Worm (Caenorhabditis elegans): ENCODE results near the gene eppl-1.

Gene eppl-1

ce11 chrIV:8428492-8428891 is 23.1 kb downstream of the eppl-1 start (continued):
- TF ChIP-seq nhr-80 (tag; optimal IDR thresholded peaks at IDR 0.05) (peak; percentile 82), snpc-1.3 (tag; optimal IDR thresholded peaks at IDR 0.05; ENCODE audit: insufficient read depth) (peak; percentile 95), K12H6.12 (tag; optimal IDR thresholded peaks at IDR 0.05) (peak; percentile 66), zim-3 (tag; optimal IDR thresholded peaks at IDR 0.05) (no peak), nfya-2 (GFP tag; IDR thresholded peaks at IDR 0.05) (no peak), B0261.1 (tag; optimal IDR thresholded peaks at IDR 0.05) (peak; percentile 41), C17E4.6 (GFP tag; IDR thresholded peaks at IDR 0.05) (peak; percentile 95), tlf-1 (GFP tag; optimal IDR thresholded peaks at IDR 0.05) (peak; percentile 84), hmg-20 (GFP tag; IDR thresholded peaks at IDR 0.05) (peak; percentile 54; the same call in 1 of the 2 replicates), F52B5.7 (tag; optimal IDR thresholded peaks at IDR 0.05) (peak; percentile 70), dpl-1 (GFP tag; optimal IDR thresholded peaks at IDR 0.05) (no peak), nhr-90 (tag; optimal IDR thresholded peaks at IDR 0.05) (peak; percentile 25), attf-3 (GFP tag; conservative IDR thresholded peaks at IDR 0.05) (peak; percentile 65), somi-1 (GFP tag; optimal IDR thresholded peaks at IDR 0.05) (peak; percentile 70), snpc-4 (GFP tag; optimal IDR thresholded peaks at IDR 0.05) (peak; percentile 99), snpc-4 (tag; optimal IDR thresholded peaks at IDR 0.05) (peak; percentile 99 to 100 (median 99)), snpc-3.4 (tag; optimal IDR thresholded peaks at IDR 0.05) (peak; percentile 98), Y53F4B.3 (GFP tag; IDR thresholded peaks at IDR 0.05) (peak; percentile 51; the same call in 1 of the 2 replicates), ceh-79 (tag; optimal IDR thresholded peaks at IDR 0.05) (no peak), ztf-26 (tag; optimal IDR thresholded peaks at IDR 0.05) (peak; percentile 77), rcor-1 (GFP tag; IDR thresholded peaks at IDR 0.05) (peak; percentile 97), dpff-1 (tag; optimal IDR thresholded peaks at IDR 0.05) (no peak), zfh-2 (GFP tag; conservative IDR thresholded peaks at IDR 0.05) (no peak), T07F8.4 (tag; optimal IDR thresholded peaks at IDR 0.05) (peak; percentile 66), mes-4 (tag; optimal IDR thresholded peaks at IDR 0.05) (peak; percentile 83), lin-54 (GFP tag; optimal IDR thresholded peaks at IDR 0.05) (peak; percentile 85), mcd-1 (GFP tag; IDR thresholded peaks at IDR 0.05) (peak; percentile 84), attf-6 (GFP tag; IDR thresholded peaks at IDR 0.05) (peak; percentile 91), mxl-1 (tag; optimal IDR thresholded peaks at IDR 0.05) (no peak), tbx-9 (tag; optimal IDR thresholded peaks at IDR 0.05; ENCODE audit: borderline replicate concordance) (peak; percentile 46), lin-26 (GFP tag; IDR thresholded peaks at IDR 0.05) (no peak), unc-62 (GFP tag; optimal IDR thresholded peaks at IDR 0.05) (no peak), bed-1 (GFP tag; IDR thresholded peaks at IDR 0.05) (no peak), ztf-18 (tag; optimal IDR thresholded peaks at IDR 0.05) (peak; percentile 79), T26A5.8 (tag; optimal IDR thresholded peaks at IDR 0.05) (no peak), tbp1 (GFP tag; optimal IDR thresholded peaks at IDR 0.05) (peak; percentile 83), nfya-1 (tag; optimal IDR thresholded peaks at IDR 0.05; ENCODE audit: borderline replicate concordance, insufficient read depth) (no peak), ama-1 (optimal IDR thresholded peaks at IDR 0.05) (peak; percentile 72), ama-1 (GFP tag; optimal IDR thresholded peaks at IDR 0.05) (no peak), hlh-26 (GFP tag; conservative IDR thresholded peaks at IDR 0.05) (no peak), athp-1 (tag; optimal IDR thresholded peaks at IDR 0.05) (peak; percentile 58), Y56A3A.18 (GFP tag; IDR thresholded peaks at IDR 0.05) (peak; percentile 85), lin-35 (GFP tag; optimal IDR thresholded peaks at IDR 0.05) (peak in 1 of 3 experiments; percentile 20), rpc-1 (optimal IDR thresholded peaks at IDR 0.05) (no peak), rpc-1 (tag; optimal IDR thresholded peaks at IDR 0.05) (peak; percentile 18), xnd-1 (tag; optimal IDR thresholded peaks at IDR 0.05) (peak; percentile 57), F33H1.4 (GFP tag; IDR thresholded peaks at IDR 0.05) (peak; percentile 81), D2030.7 (GFP tag; IDR thresholded peaks at IDR 0.05) (peak; percentile 98), Y95B8A.8 (GFP tag; IDR thresholded peaks at IDR 0.05) (peak; percentile 70; the same call in 1 of the 2 replicates), efl-1 (GFP tag; optimal IDR thresholded peaks at IDR 0.05) (peak; percentile 46)

Measured in whole organism, young adult.